Fruit fly (Drosophila melanogaster) whole organism, embryonic: ENCODE measurements around the gene CG14252.
A peak's percentile ranks its signal among the peaks of the same experiment; 100 is the strongest.

Experiments used
- Asciz ChIP-seq: fragments of 200-800 bp; sonication (Bioruptor generic); optimal IDR thresholded peaks from 2 replicates; lab custom pipeline; 2017; ENCODE audit warnings: missing biosample characterization, mild to moderate bottlenecking, missing genetic modification characterization, missing genetic modification reagents
- Blimp-1 ChIP-seq: fragments of 200-800 bp; sonication (Bioruptor generic); optimal IDR thresholded peaks from 3 replicates; lab custom pipeline; 2018; ENCODE audit warnings: missing biosample characterization, missing genetic modification characterization, mild to moderate bottlenecking, moderate library complexity, missing genetic modification reagents
- C15 ChIP-seq: fragments of 200-800 bp; sonication (Bioruptor generic); IDR thresholded peaks from 3 replicates; pipeline ENCODE4 v1.3.6; 2022; ENCODE audit warnings: missing biosample characterization, missing genetic modification characterization
- CG10654 ChIP-seq: fragments of 200-800 bp; sonication (Bioruptor generic); optimal IDR thresholded peaks from 2 replicates; lab custom pipeline; 2016; ENCODE audit warnings: missing biosample characterization, missing genetic modification characterization
- CG10979 ChIP-seq: fragments of 200-800 bp; sonication (Bioruptor generic); optimal IDR thresholded peaks from 2 replicates; lab custom pipeline; 2018; ENCODE audit warnings: missing biosample characterization, mild to moderate bottlenecking, missing genetic modification characterization, moderate library complexity
- CG12769 ChIP-seq: fragments of 200-800 bp; sonication (Bioruptor generic); optimal IDR thresholded peaks from 2 replicates; lab custom pipeline; 2019; ENCODE audit warnings: missing biosample characterization, mild to moderate bottlenecking, missing genetic modification characterization, moderate library complexity
- CG13424 ChIP-seq: fragments of 200-800 bp; sonication (Bioruptor generic); optimal IDR thresholded peaks from 2 replicates; lab custom pipeline; 2019; ENCODE audit warnings: missing biosample characterization, mild to moderate bottlenecking, missing genetic modification characterization, moderate library complexity
- CG14667 ChIP-seq: fragments of 200-800 bp; sonication (Bioruptor generic); IDR thresholded peaks from 2 replicates; pipeline ENCODE4 v1.3.6; 2022; ENCODE audit warnings: missing biosample characterization, missing genetic modification characterization
- CG16863 ChIP-seq: fragments of 200-800 bp; sonication (Bioruptor generic); optimal IDR thresholded peaks from 3 replicates; lab custom pipeline; 2016; ENCODE audit warnings: missing biosample characterization, missing genetic modification characterization
- CG17385 ChIP-seq: fragments of 200-800 bp; sonication (Bioruptor generic); optimal IDR thresholded peaks from 3 replicates; lab custom pipeline; 2018; ENCODE audit warnings: missing biosample characterization, mild to moderate bottlenecking, missing genetic modification characterization
- CG18599 ChIP-seq: fragments of 200-800 bp; sonication (Bioruptor generic); optimal IDR thresholded peaks from 3 replicates; lab custom pipeline; 2017; ENCODE audit warnings: missing biosample characterization, missing genetic modification characterization, mild to moderate bottlenecking, moderate library complexity, missing genetic modification reagents
- CG2712 ChIP-seq: fragments of 200-800 bp; optimal IDR thresholded peaks from 3 replicates; lab custom pipeline; 2019; ENCODE audit warnings: missing biosample characterization, mild to moderate bottlenecking, missing genetic modification characterization, moderate library complexity
- CG31441 ChIP-seq: fragments of 200-800 bp; sonication (Bioruptor generic); IDR thresholded peaks from 2 replicates; pipeline ENCODE4 v1.3.6; 2022; ENCODE audit warnings: missing biosample characterization, missing genetic modification characterization
- CG4282 ChIP-seq: fragments of 200-800 bp; sonication (Bioruptor generic); optimal IDR thresholded peaks from 2 replicates; lab custom pipeline; 2016; ENCODE audit warnings: missing biosample characterization, missing genetic modification characterization
- CG4328 ChIP-seq: fragments of 200-800 bp; sonication (Bioruptor generic); optimal IDR thresholded peaks from 3 replicates; lab custom pipeline; 2017; ENCODE audit warnings: missing biosample characterization, missing genetic modification reagents, missing genetic modification characterization
- CG4424 ChIP-seq: fragments of 200-800 bp; sonication (Bioruptor generic); optimal IDR thresholded peaks from 3 replicates; lab custom pipeline; 2016; ENCODE audit warnings: missing biosample characterization, missing genetic modification characterization
- CG6689 ChIP-seq: fragments of 200-800 bp; sonication (Bioruptor generic); IDR thresholded peaks from 2 replicates; pipeline ENCODE4 v1.3.6; 2022; ENCODE audit warnings: missing biosample characterization, missing genetic modification characterization
- CG6813 ChIP-seq: fragments of 200-800 bp; sonication (Bioruptor generic); optimal IDR thresholded peaks from 2 replicates; lab custom pipeline; 2017; ENCODE audit warnings: missing biosample characterization, missing genetic modification characterization, mild to moderate bottlenecking, moderate library complexity, missing genetic modification reagents
- CoRest ChIP-seq: fragments of 200-800 bp; sonication (Bioruptor generic); optimal IDR thresholded peaks from 3 replicates; lab custom pipeline; 2018; ENCODE audit warnings: missing biosample characterization, mild to moderate bottlenecking, missing genetic modification characterization, moderate library complexity
- D ChIP-seq, 2 experiments: fragments of 200-800 bp in 1 of 2; fragments of >200 bp in 1 of 2; sonication (Bioruptor generic) in 1 of 2; optimal IDR thresholded peaks; 2 replicates in 1 of 2; 3 replicates in 1 of 2; lab custom pipeline; 2017; ENCODE audit warnings: mild to moderate bottlenecking in 1 of 2, missing biosample characterization in 1 of 2, missing genetic modification characterization in 1 of 2, missing genetic modification reagents in 1 of 2
- D19B ChIP-seq: fragments of 200-800 bp; sonication (Bioruptor generic); optimal IDR thresholded peaks from 2 replicates; lab custom pipeline; 2017; ENCODE audit warnings: missing biosample characterization, mild to moderate bottlenecking, missing genetic modification characterization
- Deaf1 ChIP-seq: fragments of 200-800 bp; optimal IDR thresholded peaks from 3 replicates; lab custom pipeline; 2019; ENCODE audit warnings: missing biosample characterization, mild to moderate bottlenecking, missing genetic modification characterization, moderate library complexity
- Dip2 ChIP-seq: fragments of 200-800 bp; sonication (Bioruptor generic); IDR thresholded peaks from 2 replicates; pipeline ENCODE4 v1.3.6; 2022; ENCODE audit warnings: missing biosample characterization, missing genetic modification characterization
- Dip3 ChIP-seq: fragments of 200-800 bp; sonication (Bioruptor generic); optimal IDR thresholded peaks from 3 replicates; lab custom pipeline; 2016; ENCODE audit warnings: missing biosample characterization, missing genetic modification characterization
- E2f2 ChIP-seq: fragments of 200-800 bp; sonication (Bioruptor generic); IDR thresholded peaks from 2 replicates; pipeline ENCODE4 v1.3.6; 2022; ENCODE audit warnings: missing biosample characterization, missing genetic modification characterization
- Fer3 ChIP-seq: fragments of 200-800 bp; sonication (Bioruptor generic); optimal IDR thresholded peaks from 2 replicates; lab custom pipeline; 2018; ENCODE audit warnings: missing biosample characterization, mild to moderate bottlenecking, missing genetic modification characterization, moderate library complexity
- HmgZ ChIP-seq: fragments of 200-800 bp; sonication (Bioruptor generic); optimal IDR thresholded peaks from 2 replicates; lab custom pipeline; 2018; ENCODE audit warnings: missing biosample characterization, mild to moderate bottlenecking, missing genetic modification characterization
- Hr39 ChIP-seq: fragments of >200 bp; optimal IDR thresholded peaks from 2 replicates; lab custom pipeline; 2017
- Hr51 ChIP-seq, 2 experiments: fragments of 200-800 bp; sonication (Bioruptor generic); optimal IDR thresholded peaks; 2 replicates in 1 of 2; 3 replicates in 1 of 2; lab custom pipeline; 2016 to 2018; ENCODE audit warnings: missing biosample characterization in 2 of 2, missing genetic modification characterization in 2 of 2, mild to moderate bottlenecking in 1 of 2, moderate library complexity in 1 of 2
- Hr78 ChIP-seq, 2 experiments: fragments of 200-800 bp in 1 of 2; fragments of >200 bp in 1 of 2; sonication (Bioruptor generic) in 1 of 2; optimal IDR thresholded peaks; 2 replicates each; lab custom pipeline; 2017 to 2019; ENCODE audit warnings: missing biosample characterization in 2 of 2, missing genetic modification characterization in 2 of 2, mild to moderate bottlenecking in 1 of 2, moderate library complexity in 1 of 2
- Sox100B ChIP-seq: fragments of 200-800 bp; sonication (Bioruptor generic); optimal IDR thresholded peaks from 3 replicates; lab custom pipeline; 2018; ENCODE audit warnings: missing biosample characterization, mild to moderate bottlenecking, missing genetic modification characterization
- Sox102F ChIP-seq: fragments of 200-800 bp; sonication (Bioruptor generic); optimal IDR thresholded peaks from 2 replicates; lab custom pipeline; 2018; ENCODE audit warnings: missing biosample characterization, mild to moderate bottlenecking, missing genetic modification characterization, moderate library complexity
- Xbp1 ChIP-seq: fragments of 200-800 bp; sonication (Bioruptor generic); optimal IDR thresholded peaks from 3 replicates; lab custom pipeline; 2016; ENCODE audit warnings: missing biosample characterization, mild to moderate bottlenecking, missing genetic modification characterization
- az2 ChIP-seq: fragments of 200-800 bp; sonication (Bioruptor generic); optimal IDR thresholded peaks from 3 replicates; lab custom pipeline; 2016; ENCODE audit warnings: missing biosample characterization, missing genetic modification characterization
- bcd ChIP-seq: fragments of 200-800 bp; sonication (Bioruptor generic); optimal IDR thresholded peaks from 2 replicates; lab custom pipeline; 2017; ENCODE audit warnings: missing biosample characterization, mild to moderate bottlenecking, missing genetic modification characterization
- cas ChIP-seq: fragments of 200-800 bp; sonication (Bioruptor generic); IDR thresholded peaks from 2 replicates; pipeline ENCODE4 v1.3.6; 2022; ENCODE audit warnings: missing biosample characterization, missing genetic modification characterization
- dysf ChIP-seq: fragments of 200-800 bp; sonication (Bioruptor generic); IDR thresholded peaks from 3 replicates; pipeline ENCODE4 v1.3.6; 2022; ENCODE audit warnings: missing biosample characterization, missing genetic modification characterization
- emc ChIP-seq: fragments of 200-800 bp; sonication (Bioruptor generic); optimal IDR thresholded peaks from 2 replicates; lab custom pipeline; 2016; ENCODE audit warnings: missing biosample characterization, missing genetic modification characterization
- eyg ChIP-seq: fragments of 200-800 bp; sonication (Bioruptor generic); optimal IDR thresholded peaks from 3 replicates; lab custom pipeline; 2016; ENCODE audit warnings: missing biosample characterization, missing genetic modification characterization
- ftz-f1 ChIP-seq: fragments of 200-800 bp; sonication (Bioruptor generic); optimal IDR thresholded peaks from 2 replicates; lab custom pipeline; 2016; ENCODE audit warnings: missing biosample characterization, missing genetic modification characterization
- gem ChIP-seq: fragments of 200-800 bp; sonication (Bioruptor generic); optimal IDR thresholded peaks from 2 replicates; lab custom pipeline; 2019; ENCODE audit warnings: missing biosample characterization, mild to moderate bottlenecking, missing genetic modification characterization, moderate library complexity
- hth ChIP-seq: fragments of >200 bp; optimal IDR thresholded peaks from 2 replicates; lab custom pipeline; 2017; ENCODE audit warnings: inconsistent platforms
- jigr1 ChIP-seq: fragments of 200-800 bp; sonication (Bioruptor generic); IDR thresholded peaks from 3 replicates; pipeline ENCODE4 v1.3.6; 2022; ENCODE audit warnings: missing biosample characterization, missing genetic modification characterization
- lilli ChIP-seq: fragments of 200-800 bp; sonication (Bioruptor generic); optimal IDR thresholded peaks from 3 replicates; lab custom pipeline; 2016; ENCODE audit warnings: missing biosample characterization, missing genetic modification characterization
- pfk ChIP-seq: fragments of 200-800 bp; sonication (Bioruptor generic); optimal IDR thresholded peaks from 2 replicates; lab custom pipeline; 2018; ENCODE audit warnings: missing biosample characterization, mild to moderate bottlenecking, missing genetic modification characterization, moderate library complexity
- phol ChIP-seq: fragments of 200-800 bp; sonication (Bioruptor generic); optimal IDR thresholded peaks from 3 replicates; lab custom pipeline; 2018; ENCODE audit warnings: missing biosample characterization, mild to moderate bottlenecking, missing genetic modification characterization, moderate library complexity
- pita ChIP-seq: fragments of 200-800 bp; sonication (Bioruptor generic); optimal IDR thresholded peaks from 2 replicates; lab custom pipeline; 2017; ENCODE audit warnings: missing biosample characterization, mild to moderate bottlenecking, missing genetic modification characterization
- sens ChIP-seq: fragments of 200-800 bp; sonication (Bioruptor generic); peaks from one replicate; lab custom pipeline; 2016; ENCODE audit warnings: missing biosample characterization, missing genetic modification characterization
- ttk ChIP-seq: fragments of 200-800 bp; sonication (Bioruptor generic); IDR thresholded peaks from 2 replicates; pipeline ENCODE4 v2.1.2; 2022; ENCODE audit warnings: missing biosample characterization, missing genetic modification characterization

The CG14252 gene

DNA sequence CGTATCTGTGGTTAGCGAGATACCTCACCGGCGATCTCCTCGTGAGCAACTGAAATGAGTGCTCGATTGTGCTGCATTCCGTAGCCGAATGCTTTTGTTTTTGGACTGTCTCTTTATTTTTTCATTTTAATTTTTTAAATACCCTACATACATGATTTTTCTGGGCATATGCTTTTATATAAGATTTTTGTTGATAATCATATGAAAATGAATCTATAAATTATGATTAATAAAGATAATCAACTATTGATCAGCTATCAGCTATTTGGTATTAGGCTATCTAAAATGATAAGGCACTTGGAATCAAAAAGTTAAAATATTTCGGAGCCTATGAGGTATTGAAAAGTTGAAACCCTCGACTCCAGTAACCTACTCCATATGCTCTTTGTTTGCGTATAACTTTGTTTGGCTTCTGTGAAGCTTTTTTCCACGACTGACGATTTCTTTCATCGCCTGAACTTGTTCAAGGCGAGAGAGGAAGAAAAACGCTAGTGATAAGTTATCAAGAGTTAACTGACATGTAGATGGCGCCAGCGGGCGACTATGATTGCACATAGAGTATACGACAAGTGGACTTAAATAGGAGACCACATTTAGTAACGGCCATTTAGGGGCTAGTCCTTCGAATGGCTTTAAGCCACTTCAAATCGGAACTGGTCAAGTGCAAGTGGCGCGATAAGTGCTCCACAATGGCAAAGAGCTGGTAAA is 44.6 kb downstream of the CG14252 start, which contains the start of gene CG31076 (continued):
- TF ChIP-seq dysf (GFP tag; lab: Robert Waterston, UW) (peak; percentile 43; the same call in 1 of the 3 replicates), Sox102F (peak; percentile 53), C15 (GFP tag; lab: Robert Waterston, UW) (no peak), bcd (GFP tag; lab: Kevin White, UChicago) (peak; percentile 18), CG31441 (GFP tag; lab: Robert Waterston, UW) (peak; percentile 48; the same call in 1 of the 2 replicates), phol (tag; lab: Kevin White, UChicago) (no peak), Blimp-1 (peak; percentile 35), CoRest (tag; lab: Kevin White, UChicago) (peak; percentile 35), ttk (GFP tag; lab: Robert Waterston, UW) (0 out of 2 replicates have a peak, but pooled peaks have one; percentile 7), lilli (peak; percentile 11), CG17385 (GFP tag; lab: Kevin White, UChicago) (peak; percentile 6), sens (GFP tag; lab: Kevin White, UChicago) (peak; percentile 90), Sox100B (GFP tag; lab: Kevin White, UChicago) (peak; percentile 59), CG2712 (tag; lab: Kevin White, UChicago) (no peak), Hr51 (GFP tag; optimal IDR thresholded peaks at IDR 0.05; lab: Kevin White, UChicago) (peak in 1 of 2 experiments; percentile 63), CG12769 (tag; lab: Kevin White, UChicago) (peak; percentile 15), Dip2 (GFP tag; lab: Robert Waterston, UW) (peak; percentile 88), CG13424 (tag; lab: Kevin White, UChicago) (peak; percentile 49), E2f2 (GFP tag; lab: Robert Waterston, UW) (no peak), az2 (peak; percentile 6), Fer3 (tag; lab: Kevin White, UChicago) (peak; percentile 14), gem (peak; percentile 55), D19B (GFP tag; lab: Kevin White, UChicago) (peak; percentile 92), ftz-f1 (GFP tag; lab: Kevin White, UChicago) (peak; percentile 89), cas (GFP tag; lab: Robert Waterston, UW) (0 out of 2 replicates have a peak, but pooled peaks have one; percentile 19), CG18599 (GFP tag; lab: Kevin White, UChicago) (peak; percentile 41), CG10979 (peak; percentile 91), Xbp1 (GFP tag; lab: Kevin White, UChicago) (peak; percentile 11), Dip3 (GFP tag; lab: Kevin White, UChicago) (no peak), CG14667 (peak; percentile 19; the same call in 1 of the 2 replicates), Asciz (GFP tag; lab: Kevin White, UChicago) (peak; percentile 14), Hr78 (GFP tag; optimal IDR thresholded peaks at IDR 0.05; lab: Kevin White, UChicago) (no peak), HmgZ (tag; lab: Kevin White, UChicago) (peak; percentile 6), Deaf1 (tag; lab: Kevin White, UChicago) (peak; percentile 34)

- TF ChIP-seq pfk (GFP tag; lab: Kevin White, UChicago) (no peak), CG6813 (GFP tag; lab: Kevin White, UChicago) (no peak), D (optimal IDR thresholded peaks at IDR 0.05; lab: Kevin White, UChicago) (no peak), D (GFP tag; optimal IDR thresholded peaks at IDR 0.05; lab: Kevin White, UChicago) (no peak), hth (lab: Kevin White, UChicago) (no peak), Dip2 (GFP tag; lab: Robert Waterston, UW) (no peak), CG4328 (no peak), eyg (GFP tag; lab: Kevin White, UChicago) (no peak), jigr1 (GFP tag; lab: Robert Waterston, UW) (no peak), cas (GFP tag; lab: Robert Waterston, UW) (no peak), CG6689 (no peak), CG4282 (no peak), CG4424 (GFP tag; lab: Kevin White, UChicago) (no peak), CG16863 (GFP tag; lab: Kevin White, UChicago) (no peak), CG10654 (no peak), Hr39 (no peak), pita (GFP tag; lab: Kevin White, UChicago) (no peak), Blimp-1 (no peak), emc (GFP tag; lab: Kevin White, UChicago) (no peak)
Observed at dm6 chr3R:26994532-26994931, 49.2 kb downstream of the CG14252 start, which contains the start of gene TwdlC. TwdlC (plus strand) TSS chr3R:26994832.
